Fruit fly (Drosophila melanogaster): ENCODE data around the gene Cen.

DNA sequence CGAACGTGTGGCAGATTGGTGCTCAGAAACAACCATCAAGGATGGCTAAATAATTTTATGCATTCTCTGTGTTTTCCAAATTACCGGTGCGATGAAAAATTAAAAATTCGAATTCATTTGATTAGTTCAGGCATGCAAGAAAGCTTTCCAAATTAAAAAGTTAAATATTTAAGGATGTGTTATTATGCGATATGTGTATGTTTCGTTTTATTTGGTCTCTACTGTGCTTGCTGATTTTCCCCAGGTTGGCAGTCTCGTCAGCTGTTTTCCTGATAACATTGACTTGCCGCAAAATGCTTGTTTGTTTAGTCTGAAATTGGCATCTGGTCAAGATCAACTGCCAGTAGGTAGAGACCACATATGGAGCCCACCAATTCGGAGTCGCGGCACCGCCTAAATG, 31.8 kb downstream of the Cen start, which contains the start of gene CG2611:
- TF ChIP-seq psq (optimal IDR thresholded peaks at IDR 0.05) (no peak), pan (optimal IDR thresholded peaks at IDR 0.05) (no peak), EcR (GFP tag; optimal IDR thresholded peaks at IDR 0.05) (no peak), usp (GFP tag; optimal IDR thresholded peaks at IDR 0.05) (no peak), Dll (optimal IDR thresholded peaks at IDR 0.05) (no peak), CG8478 (optimal IDR thresholded peaks at IDR 0.05) (no peak)
